Worm (Caenorhabditis elegans): ENCODE results near the gene cut-3.

DNA sequence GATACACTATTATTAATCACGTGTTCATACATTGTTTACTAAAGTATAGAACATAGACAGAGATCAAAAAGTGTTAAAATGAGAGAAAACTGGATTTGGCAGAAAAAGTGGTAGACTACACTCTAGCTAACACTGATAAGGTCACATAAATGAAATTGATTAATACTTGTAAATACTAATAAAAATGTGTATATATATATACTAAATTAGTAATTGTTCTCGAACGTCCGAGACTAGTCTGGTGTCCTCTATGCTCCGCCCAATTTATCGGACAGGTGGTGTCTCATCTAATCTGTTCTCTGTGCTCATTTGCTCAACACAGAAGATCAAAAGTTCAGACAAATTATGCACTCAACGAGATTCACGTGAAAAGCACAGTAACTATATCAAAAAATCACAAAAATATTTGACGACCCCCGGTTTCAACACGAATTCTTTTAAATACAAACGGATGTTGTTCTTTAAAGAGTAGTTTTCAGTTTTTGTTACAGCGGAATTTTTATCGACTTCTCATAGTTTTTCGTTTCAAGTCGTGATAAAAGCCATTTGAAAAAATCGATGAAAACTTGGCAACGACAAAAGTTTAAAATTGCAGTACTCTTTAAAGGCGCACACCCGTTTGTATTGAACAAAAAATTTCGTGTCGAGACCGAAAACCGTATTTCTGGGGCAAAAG is 34.5 kb upstream of the cut-3 start:
- no peak for TF ChIP-seq madf-2 (tag; optimal IDR thresholded peaks at IDR 0.05)
- no peak for TF ChIP-seq ceh-9 (tag; optimal IDR thresholded peaks at IDR 0.05)
- no peak for TF ChIP-seq nhr-11 (tag; optimal IDR thresholded peaks at IDR 0.05)
- TF ChIP-seq ceh-19 (GFP tag; optimal IDR thresholded peaks at IDR 0.05): no peak
- TF ChIP-seq pag-3 (tag; optimal IDR thresholded peaks at IDR 0.05; ENCODE audit: borderline replicate concordance): no peak
- peak; percentile 21 for TF ChIP-seq elt-2 (tag; optimal IDR thresholded peaks at IDR 0.05)
- TF ChIP-seq sdc-2 (tag; optimal IDR thresholded peaks at IDR 0.05): no peak
- TF ChIP-seq C38D4.7 (GFP tag; optimal IDR thresholded peaks at IDR 0.05): no peak
- TF ChIP-seq ama-1 (optimal IDR thresholded peaks at IDR 0.05): no peak

Data from whole organism, late embryonic.